Worm (Caenorhabditis elegans): ENCODE measurements around the gene K09F6.13.

ce11 chrII:2306741-2307140, 17.8 kb downstream of the K09F6.13 start, which contains the start of gene B0281.3:
- TF ChIP-seq attf-6 (GFP tag; IDR thresholded peaks at IDR 0.05) (no peak), ceh-91 (GFP tag; IDR thresholded peaks at IDR 0.05) (no peak), repo-1 (tag; optimal IDR thresholded peaks at IDR 0.05) (no peak), nfya-1 (tag; optimal IDR thresholded peaks at IDR 0.05; ENCODE audit: borderline replicate concordance, insufficient read depth) (no peak), unc-62 (GFP tag; optimal IDR thresholded peaks at IDR 0.05) (no peak), Y67H2A.10 (GFP tag; conservative IDR thresholded peaks at IDR 0.05) (no peak), hmg-1.2 (GFP tag; IDR thresholded peaks at IDR 0.05) (no peak), gei-17 (GFP tag; optimal IDR thresholded peaks at IDR 0.05) (no peak), F49E8.2 (tag; optimal IDR thresholded peaks at IDR 0.05; ENCODE audit: insufficient read depth) (no peak)

Measured in whole organism, young adult.